Fruit fly (Drosophila melanogaster) whole organism, embryonic: ENCODE results near the gene Sf3b2.

ENCODE experiments used
- Aef1 ChIP-seq: fragments of 200-800 bp; sonication (Bioruptor generic); IDR thresholded peaks from 3 replicates; pipeline ENCODE4 v1.3.6; 2022; ENCODE audit warnings: missing biosample characterization, missing genetic modification characterization
- B-H2 ChIP-seq: fragments of 200-800 bp; sonication (Bioruptor generic); optimal IDR thresholded peaks from 2 replicates; lab custom pipeline; 2018; ENCODE audit warnings: missing biosample characterization, mild to moderate bottlenecking, missing genetic modification characterization
- Bgb ChIP-seq: fragments of 200-800 bp; sonication (Bioruptor generic); IDR thresholded peaks from 2 replicates; pipeline ENCODE4 v1.3.6; 2022; ENCODE audit warnings: missing biosample characterization, missing genetic modification characterization; ENCODE audit not compliant: partially characterized antibody
- CG10209 ChIP-seq: fragments of 200-800 bp; sonication (Bioruptor generic); optimal IDR thresholded peaks from 3 replicates; lab custom pipeline; 2017; ENCODE audit warnings: missing biosample characterization, mild to moderate bottlenecking, missing genetic modification characterization, missing genetic modification reagents
- CG10543 ChIP-seq: fragments of 200-800 bp; sonication (Bioruptor generic); optimal IDR thresholded peaks from 3 replicates; lab custom pipeline; 2017; ENCODE audit warnings: missing biosample characterization, mild to moderate bottlenecking, missing genetic modification characterization, moderate library complexity
- CG11695 ChIP-seq: fragments of 200-800 bp; sonication (Bioruptor generic); IDR thresholded peaks from 3 replicates; pipeline ENCODE4 v1.3.6; 2022; ENCODE audit warnings: missing biosample characterization, missing genetic modification characterization
- CG12391 ChIP-seq: fragments of 200-800 bp; sonication (Bioruptor generic); optimal IDR thresholded peaks from 3 replicates; lab custom pipeline; 2018; ENCODE audit warnings: missing biosample characterization, mild to moderate bottlenecking, missing genetic modification characterization, moderate library complexity
- CG13123 ChIP-seq: fragments of 200-800 bp; sonication (Bioruptor generic); optimal IDR thresholded peaks from 2 replicates; lab custom pipeline; 2016; ENCODE audit warnings: missing biosample characterization, missing genetic modification characterization
- CG13296 ChIP-seq: fragments of 200-800 bp; sonication (Bioruptor generic); optimal IDR thresholded peaks from 3 replicates; lab custom pipeline; 2018; ENCODE audit warnings: missing biosample characterization, mild to moderate bottlenecking, missing genetic modification characterization
- CG18011 ChIP-seq: fragments of 200-800 bp; sonication (Bioruptor generic); optimal IDR thresholded peaks from 2 replicates; lab custom pipeline; 2017; ENCODE audit warnings: missing biosample characterization, missing genetic modification characterization, mild to moderate bottlenecking, moderate library complexity, missing genotype
- CG18262 ChIP-seq: fragments of 200-800 bp; optimal IDR thresholded peaks from 3 replicates; lab custom pipeline; 2019; ENCODE audit warnings: missing biosample characterization, mild to moderate bottlenecking, missing genetic modification characterization, moderate library complexity
- CG3281 ChIP-seq: fragments of 200-800 bp; sonication (Bioruptor generic); optimal IDR thresholded peaks from 3 replicates; lab custom pipeline; 2017; ENCODE audit warnings: missing biosample characterization, mild to moderate bottlenecking, missing genetic modification characterization
- CG34422 ChIP-seq: fragments of 200-800 bp; sonication (Bioruptor generic); IDR thresholded peaks from 3 replicates; pipeline ENCODE4 v1.3.6; 2022; ENCODE audit warnings: missing biosample characterization, missing genetic modification characterization
- CG4328 ChIP-seq: fragments of 200-800 bp; sonication (Bioruptor generic); optimal IDR thresholded peaks from 3 replicates; lab custom pipeline; 2017; ENCODE audit warnings: missing biosample characterization, missing genetic modification reagents, missing genetic modification characterization
- CG4360 ChIP-seq: fragments of 200-800 bp; sonication (Bioruptor generic); IDR thresholded peaks from 2 replicates; pipeline ENCODE4 v1.3.6; 2022; ENCODE audit warnings: missing biosample characterization, missing genetic modification characterization
- CG4707 ChIP-seq: fragments of 200-800 bp; sonication (Bioruptor generic); optimal IDR thresholded peaks from 2 replicates; lab custom pipeline; 2018; ENCODE audit warnings: missing biosample characterization, mild to moderate bottlenecking, missing genetic modification characterization, moderate library complexity
- CG6813 ChIP-seq: fragments of 200-800 bp; sonication (Bioruptor generic); optimal IDR thresholded peaks from 2 replicates; lab custom pipeline; 2017; ENCODE audit warnings: missing biosample characterization, missing genetic modification characterization, mild to moderate bottlenecking, moderate library complexity, missing genetic modification reagents
- CG7556 ChIP-seq: fragments of 200-800 bp; sonication (Bioruptor generic); optimal IDR thresholded peaks from 2 replicates; lab custom pipeline; 2017; ENCODE audit warnings: missing biosample characterization, mild to moderate bottlenecking, missing genetic modification characterization
- CHES-1-like ChIP-seq: fragments of 200-800 bp; sonication (Bioruptor generic); optimal IDR thresholded peaks from 2 replicates; lab custom pipeline; 2016; ENCODE audit warnings: missing biosample characterization, missing genetic modification characterization
- Dbx ChIP-seq: fragments of 200-800 bp; sonication (Bioruptor generic); IDR thresholded peaks from 3 replicates; pipeline ENCODE4 v1.3.6; 2022; ENCODE audit warnings: missing biosample characterization, missing genetic modification characterization
- Ets97D ChIP-seq: fragments of 200-800 bp; sonication (Bioruptor generic); optimal IDR thresholded peaks from 3 replicates; lab custom pipeline; 2016; ENCODE audit warnings: missing biosample characterization, missing genetic modification characterization
- HHEX ChIP-seq: fragments of 200-800 bp; sonication (Bioruptor generic); optimal IDR thresholded peaks from 3 replicates; lab custom pipeline; 2017; ENCODE audit warnings: missing biosample characterization, mild to moderate bottlenecking, missing genetic modification characterization, missing genetic modification reagents
- Hey ChIP-seq: fragments of 200-800 bp; sonication (Bioruptor generic); optimal IDR thresholded peaks from 3 replicates; lab custom pipeline; 2018; ENCODE audit warnings: missing biosample characterization, mild to moderate bottlenecking, missing genetic modification characterization
- HmgZ ChIP-seq: fragments of 200-800 bp; sonication (Bioruptor generic); optimal IDR thresholded peaks from 2 replicates; lab custom pipeline; 2018; ENCODE audit warnings: missing biosample characterization, mild to moderate bottlenecking, missing genetic modification characterization
- Lhr ChIP-seq: fragments of 200-800 bp; sonication (Bioruptor generic); optimal IDR thresholded peaks from 3 replicates; lab custom pipeline; 2017; ENCODE audit warnings: mild to moderate bottlenecking, missing biosample characterization, missing genetic modification reagents, missing genetic modification characterization
- MESR4 ChIP-seq: fragments of 200-800 bp; sonication (Bioruptor generic); optimal IDR thresholded peaks from 2 replicates; lab custom pipeline; 2018; ENCODE audit warnings: missing biosample characterization, mild to moderate bottlenecking, missing genetic modification characterization, moderate library complexity
- Trl ChIP-seq, 3 experiments: fragments of >200 bp in 2 of 3; fragments of 200-800 bp in 1 of 3; sonication (Bioruptor generic) in 1 of 3; optimal IDR thresholded peaks; 2 replicates in 1 of 3; 3 replicates in 2 of 3; lab custom pipeline; 2016 to 2017; ENCODE audit warnings: missing biosample characterization in 1 of 3, missing genetic modification characterization in 1 of 3
- YL-1 ChIP-seq: fragments of 200-800 bp; sonication (Bioruptor generic); optimal IDR thresholded peaks from 3 replicates; lab custom pipeline; 2017; ENCODE audit warnings: missing biosample characterization, mild to moderate bottlenecking, missing genetic modification characterization
- amos ChIP-seq: fragments of 200-800 bp; sonication (Bioruptor generic); IDR thresholded peaks from 2 replicates; pipeline ENCODE4 v1.3.6; 2022; ENCODE audit warnings: missing biosample characterization, missing genetic modification characterization; ENCODE audit not compliant: partially characterized antibody
- cg ChIP-seq: fragments of 200-800 bp; sonication (Bioruptor generic); optimal IDR thresholded peaks from 3 replicates; lab custom pipeline; 2019; ENCODE audit warnings: missing biosample characterization, mild to moderate bottlenecking, missing genetic modification characterization, moderate library complexity
- chinmo ChIP-seq: fragments of 200-800 bp; sonication (Bioruptor generic); IDR thresholded peaks from 4 replicates; pipeline ENCODE4 v1.3.6; 2022; ENCODE audit warnings: missing biosample characterization, missing genetic modification characterization; ENCODE audit not compliant: partially characterized antibody
- crp ChIP-seq, 2 experiments: fragments of 200-800 bp; sonication (Bioruptor generic); optimal IDR thresholded peaks; 2 replicates in 1 of 2; 3 replicates in 1 of 2; lab custom pipeline; 2017; ENCODE audit warnings: missing biosample characterization in 2 of 2, missing genetic modification characterization in 2 of 2, mild to moderate bottlenecking in 1 of 2, moderate library complexity in 1 of 2
- gce ChIP-seq: fragments of 200-800 bp; sonication (Bioruptor generic); IDR thresholded peaks from 3 replicates; pipeline ENCODE4 v1.3.6; 2022; ENCODE audit warnings: missing biosample characterization, missing genetic modification characterization
- gfzf ChIP-seq: fragments of 200-800 bp; sonication (Bioruptor generic); optimal IDR thresholded peaks from 2 replicates; lab custom pipeline; 2016; ENCODE audit warnings: missing biosample characterization, mild to moderate bottlenecking, missing genetic modification characterization, moderate library complexity
- hkb ChIP-seq, 2 experiments: fragments of 200-800 bp in 1 of 2; fragments of >200 bp in 1 of 2; sonication (Bioruptor generic) in 1 of 2; IDR thresholded peaks in 1 of 2; optimal IDR thresholded peaks in 1 of 2; 2 replicates each; pipeline versions ENCODE4 v1.3.6 to Lab custom; 2017 to 2022; ENCODE audit warnings: missing biosample characterization in 1 of 2, missing genetic modification characterization in 1 of 2
- inv ChIP-seq: fragments of 200-800 bp; sonication (Bioruptor generic); IDR thresholded peaks from 2 replicates; pipeline ENCODE4 v1.3.6; 2022; ENCODE audit warnings: missing biosample characterization, missing genetic modification characterization; ENCODE audit not compliant: partially characterized antibody
- jing ChIP-seq: fragments of 200-800 bp; sonication (Bioruptor generic); optimal IDR thresholded peaks from 2 replicates; lab custom pipeline; 2018; ENCODE audit warnings: missing biosample characterization, mild to moderate bottlenecking, missing genetic modification characterization
- jumu ChIP-seq: fragments of 200-800 bp; sonication (Bioruptor generic); optimal IDR thresholded peaks from 3 replicates; lab custom pipeline; 2016; ENCODE audit warnings: missing biosample characterization, missing genetic modification characterization
- kah ChIP-seq: fragments of 200-800 bp; sonication (Bioruptor generic); optimal IDR thresholded peaks from 2 replicates; lab custom pipeline; 2018; ENCODE audit warnings: missing biosample characterization, mild to moderate bottlenecking, missing genetic modification characterization
- ken ChIP-seq: fragments of 200-800 bp; sonication (Bioruptor generic); IDR thresholded peaks from 3 replicates; pipeline ENCODE4 v1.3.6; 2022; ENCODE audit warnings: missing biosample characterization, missing genetic modification characterization
- lilli ChIP-seq: fragments of 200-800 bp; sonication (Bioruptor generic); optimal IDR thresholded peaks from 3 replicates; lab custom pipeline; 2016; ENCODE audit warnings: missing biosample characterization, missing genetic modification characterization
- mirr ChIP-seq: fragments of 200-800 bp; sonication (Bioruptor generic); optimal IDR thresholded peaks from 3 replicates; lab custom pipeline; 2018; ENCODE audit warnings: missing biosample characterization, mild to moderate bottlenecking, missing genetic modification characterization
- mld ChIP-seq: fragments of 200-800 bp; sonication (Bioruptor generic); IDR thresholded peaks from 3 replicates; pipeline ENCODE4 v1.3.6; 2022; ENCODE audit warnings: missing biosample characterization, missing genetic modification characterization; ENCODE audit not compliant: partially characterized antibody
- oc ChIP-seq: fragments of 200-800 bp; sonication (Bioruptor generic); optimal IDR thresholded peaks from 2 replicates; lab custom pipeline; 2018; ENCODE audit warnings: missing biosample characterization, mild to moderate bottlenecking, missing genetic modification characterization, moderate library complexity
- row ChIP-seq: fragments of 200-800 bp; sonication (Bioruptor generic); IDR thresholded peaks from 3 replicates; pipeline ENCODE4 v1.3.6; 2022; ENCODE audit warnings: missing biosample characterization, missing genetic modification characterization
- sug ChIP-seq: fragments of 200-800 bp; optimal IDR thresholded peaks from 2 replicates; lab custom pipeline; 2019; ENCODE audit warnings: missing biosample characterization, mild to moderate bottlenecking, missing genetic modification characterization, moderate library complexity
- vnd ChIP-seq: fragments of 200-800 bp; sonication (Bioruptor generic); IDR thresholded peaks from 3 replicates; pipeline ENCODE4 v1.3.6; 2022; ENCODE audit warnings: missing biosample characterization, missing genetic modification characterization; ENCODE audit not compliant: partially characterized antibody

The Sf3b2 gene

dm6 chr2L:2993236-2993635 is 35.7 kb downstream of the Sf3b2 start:
- peak; percentile 8 for TF ChIP-seq CG4328
- TF ChIP-seq Trl (optimal IDR thresholded peaks at IDR 0.05; lab: Kevin White, UChicago): peak in 1 of 2 experiments; percentile 24
- TF ChIP-seq Trl (GFP tag; optimal IDR thresholded peaks at IDR 0.05; lab: Kevin White, UChicago): no peak
- TF ChIP-seq CG10543 (GFP tag; lab: Kevin White, UChicago): peak; percentile 66
- TF ChIP-seq CG4360 (GFP tag; lab: Robert Waterston, UW): peak; percentile 93
- TF ChIP-seq mirr (GFP tag; lab: Kevin White, UChicago): peak; percentile 41
- peak; percentile 14; the same call in 1 of the 4 replicates for TF ChIP-seq chinmo (GFP tag; lab: Robert Waterston, UW)
- TF ChIP-seq hkb (optimal IDR thresholded peaks at IDR 0.05; lab: Kevin White, UChicago): no peak
- peak; percentile 35; the same call in 1 of the 2 replicates for TF ChIP-seq hkb (GFP tag; IDR thresholded peaks at IDR 0.05; lab: Robert Waterston, UW)
- TF ChIP-seq mld: 0 out of 3 replicates have a peak, but pooled peaks have one; percentile 7
- TF ChIP-seq oc (tag; lab: Kevin White, UChicago): no peak
- peak; percentile 35; the same call in 1 of the 3 replicates for TF ChIP-seq CG34422 (GFP tag; lab: Robert Waterston, UW)
- TF ChIP-seq sug: peak; percentile 13
- TF ChIP-seq gce (GFP tag; lab: Robert Waterston, UW): 0 out of 3 replicates have a peak, but pooled peaks have one; percentile 26
- TF ChIP-seq MESR4: peak; percentile 30
- TF ChIP-seq Aef1 (GFP tag; lab: Robert Waterston, UW): 0 out of 3 replicates have a peak, but pooled peaks have one; percentile 29
- TF ChIP-seq HmgZ (tag; lab: Kevin White, UChicago): peak; percentile 13
- peak; percentile 82 for TF ChIP-seq cg (GFP tag; lab: Kevin White, UChicago)
- TF ChIP-seq CG18011 (GFP tag; lab: Kevin White, UChicago): no peak
- TF ChIP-seq Hey (tag; lab: Kevin White, UChicago): peak; percentile 83
- no peak for TF ChIP-seq B-H2 (GFP tag; lab: Kevin White, UChicago)
- TF ChIP-seq CG7556 (GFP tag; lab: Kevin White, UChicago): no peak
- no peak for TF ChIP-seq CG13123
- TF ChIP-seq jumu (GFP tag; lab: Kevin White, UChicago): no peak
- peak; percentile 36 for TF ChIP-seq kah (GFP tag; lab: Kevin White, UChicago)
- peak; percentile 10 for TF ChIP-seq CG6813 (GFP tag; lab: Kevin White, UChicago)
- TF ChIP-seq CHES-1-like (GFP tag; lab: Kevin White, UChicago): peak; percentile 5
- TF ChIP-seq CG13296 (GFP tag; lab: Kevin White, UChicago): peak; percentile 14

DNA sequence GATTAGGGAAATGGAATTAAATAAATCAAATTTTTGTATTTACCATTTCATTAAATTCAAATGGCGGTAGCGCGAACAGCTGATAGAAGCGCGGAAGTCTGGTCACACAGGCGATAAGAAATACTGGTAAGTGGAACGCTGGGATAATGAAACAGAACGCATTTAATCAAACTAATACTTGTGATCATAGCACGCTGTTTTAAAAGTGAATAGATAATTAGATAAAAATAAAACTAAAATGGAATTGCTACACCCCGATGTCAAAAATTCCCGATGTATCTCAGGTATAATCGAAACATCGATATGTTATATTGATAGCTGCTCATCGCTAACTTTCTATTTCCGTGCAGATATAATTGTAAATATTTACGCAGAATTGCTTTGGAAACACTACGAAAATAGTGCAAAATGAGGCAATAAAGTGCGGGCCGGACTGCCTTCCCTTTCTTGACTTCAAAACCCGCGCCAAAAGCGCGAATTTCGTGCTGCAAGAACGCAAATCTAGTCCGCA is 36.2 kb downstream of the Sf3b2 start, which contains the start of the genes okr and CG3558:
TSS of gene okr (minus strand) at position 96 of the 511 bp plus-strand sequence.
TSS of gene CG3558 (plus strand) at position 207 of the 511 bp plus-strand sequence.
- no peak for TF ChIP-seq Dbx (GFP tag; lab: Robert Waterston, UW)
- TF ChIP-seq vnd (GFP tag; lab: Robert Waterston, UW): peak; percentile 76
- TF ChIP-seq Bgb: peak; percentile 74
- peak; percentile 10 for TF ChIP-seq CG4707 (GFP tag; lab: Kevin White, UChicago)
- TF ChIP-seq Ets97D (GFP tag; lab: Kevin White, UChicago): peak; percentile 48
- peak; percentile 83 for TF ChIP-seq amos (GFP tag; lab: Robert Waterston, UW)
- TF ChIP-seq crp (GFP tag; optimal IDR thresholded peaks at IDR 0.05; lab: Kevin White, UChicago): peak; percentile 70 to 95
- peak; percentile 57 for TF ChIP-seq gfzf
- peak; percentile 21 for TF ChIP-seq lilli (GFP tag; lab: Kevin White, UChicago)
- TF ChIP-seq Lhr (GFP tag; lab: Kevin White, UChicago): peak; percentile 23
- no peak for TF ChIP-seq CG3281 (GFP tag; lab: Kevin White, UChicago)
- peak; percentile 26 for TF ChIP-seq YL-1 (GFP tag; lab: Kevin White, UChicago)
- no peak for TF ChIP-seq CG10209 (GFP tag; lab: Kevin White, UChicago)
- TF ChIP-seq HHEX: no peak
- peak; percentile 1 for TF ChIP-seq CG18262
- TF ChIP-seq CG11695: no peak
- no peak for TF ChIP-seq cg (GFP tag; lab: Kevin White, UChicago)
- no peak for TF ChIP-seq ken (GFP tag; lab: Robert Waterston, UW)
- peak; percentile 47; the same call in 2 of the 3 replicates for TF ChIP-seq row (GFP tag; lab: Robert Waterston, UW)
- no peak for TF ChIP-seq jing (GFP tag; lab: Kevin White, UChicago)
- TF ChIP-seq CG12391: peak; percentile 9
- TF ChIP-seq inv (GFP tag; lab: Robert Waterston, UW): peak; percentile 72
